Fruit fly (Drosophila melanogaster): ENCODE data around the gene Ccm3.
A peak's percentile ranks its signal among the peaks of the same experiment; 100 is the strongest.

DNA sequence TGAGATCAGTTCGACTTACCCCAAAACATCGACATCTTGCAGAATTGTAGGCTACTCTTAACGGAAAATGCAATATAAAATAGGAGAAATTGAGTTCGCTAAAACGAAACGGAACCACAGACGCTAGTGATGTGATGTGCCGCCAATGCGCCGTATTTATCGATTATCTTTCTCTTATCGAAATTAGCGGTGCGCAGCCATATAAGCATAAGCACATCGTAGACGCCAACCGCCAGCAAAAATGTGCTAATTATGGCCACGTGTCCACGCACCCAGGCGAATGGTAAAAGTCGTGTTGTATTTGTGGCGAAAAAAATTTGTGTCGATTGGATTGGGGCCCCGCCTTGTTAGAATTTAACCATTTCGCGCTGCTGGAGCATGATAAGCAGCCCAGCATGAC lies 38.8 kb upstream of the Ccm3 start, which contains the start of the genes Fkbp39 and Cyfip:
- TF ChIP-seq HLH106 (tag; optimal IDR thresholded peaks at IDR 0.05) (peak; percentile 49), tai (GFP tag; optimal IDR thresholded peaks at IDR 0.05) (no peak), brk (GFP tag; optimal IDR thresholded peaks at IDR 0.05) (no peak), Abd-B (GFP tag; optimal IDR thresholded peaks at IDR 0.05) (no peak), br (GFP tag; optimal IDR thresholded peaks at IDR 0.05) (no peak), usp (GFP tag; optimal IDR thresholded peaks at IDR 0.05) (no peak), pan (optimal IDR thresholded peaks at IDR 0.05) (no peak), h (GFP tag; optimal IDR thresholded peaks at IDR 0.05) (no peak), OdsH (GFP tag; optimal IDR thresholded peaks at IDR 0.05) (peak; percentile 37), Vsx2 (GFP tag; optimal IDR thresholded peaks at IDR 0.05; ENCODE audit: partially characterized antibody) (no peak), Hr78 (GFP tag; optimal IDR thresholded peaks at IDR 0.05) (no peak), sage (GFP tag; optimal IDR thresholded peaks at IDR 0.05) (no peak), psq (GFP tag; optimal IDR thresholded peaks at IDR 0.05) (peak; percentile 4)
